Worm (Caenorhabditis elegans) whole organism, L4 larva: ENCODE results near the gene B0280.2.

Experiments used
- aha-1 ChIP-seq: fragments of 150-350 bp; peaks from one replicate; lab custom pipeline; 2014; ENCODE audit warnings: missing biosample characterization, missing genetic modification characterization
- hlh-30 ChIP-seq: sonication (generic microtip); optimal IDR thresholded peaks from 2 replicates; lab custom pipeline; 2017; ENCODE audit warnings: antibody characterized with exemption, mild to moderate bottlenecking, missing genetic modification characterization, missing compliant biosample characterization; ENCODE audit not compliant: insufficient read depth
- jun-1 ChIP-seq: fragments of 150-350 bp; optimal IDR thresholded peaks from 2 replicates; lab custom pipeline; 2014; ENCODE audit warnings: missing biosample characterization, missing genetic modification reagents, missing genetic modification characterization
- lin-1 ChIP-seq: fragments of 200-800 bp; sonication (Bioruptor generic); IDR thresholded peaks from 2 replicates; pipeline ENCODE4 v1.3.6; 2022; ENCODE audit warnings: missing genetic modification reagents, missing genetic modification characterization, missing compliant biosample characterization
- lin-13 ChIP-seq: fragments of 150-350 bp; optimal IDR thresholded peaks from 2 replicates; lab custom pipeline; 2014; ENCODE audit warnings: missing biosample characterization, missing genetic modification reagents, missing genetic modification characterization
- lin-39 ChIP-seq: fragments of 150-350 bp; optimal IDR thresholded peaks from 2 replicates; lab custom pipeline; 2014; ENCODE audit warnings: missing biosample characterization, missing genetic modification reagents, missing genetic modification characterization
- nhr-237 ChIP-seq: sonication (generic microtip); optimal IDR thresholded peaks from 2 replicates; lab custom pipeline; 2017; ENCODE audit warnings: missing biosample characterization, missing genetic modification characterization
- nhr-6 ChIP-seq: fragments of 150-350 bp; optimal IDR thresholded peaks from 2 replicates; lab custom pipeline; 2014; ENCODE audit warnings: missing biosample characterization, missing genetic modification characterization

- TF ChIP-seq aha-1 (no peak), lin-13 (GFP tag; lab: Kevin White, UChicago) (no peak), lin-39 (no peak), lin-1 (GFP tag; lab: Robert Waterston, UW) (no peak), jun-1 (tag; lab: Kevin White, UChicago) (no peak), nhr-237 (no peak), hlh-30 (no peak), nhr-6 (tag; lab: Kevin White, UChicago) (no peak)
Observed at ce11 chrIII:7084908-7085307, 39.6 kb upstream of the B0280.2 start, which contains the start of gene tofu-7.
